Fruit fly (Drosophila melanogaster): ENCODE results near the gene KaiR1D.

dm6 chr3R:20914103-20914502 lies 48.1 kb upstream of the KaiR1D start, which contains the start of gene hdly:
- TF ChIP-seq CTCF (optimal IDR thresholded peaks at IDR 0.05): no peak
- TF ChIP-seq CG8478 (optimal IDR thresholded peaks at IDR 0.05): no peak

All from S2 (cell line).